Fruit fly (Drosophila melanogaster): Measurements from ENCODE around the gene CG31088.
A peak's percentile ranks its signal among the peaks of the same experiment; 100 is the strongest.

Gene CG31088

dm6 chr3R:15973488-15973975, 22.8 kb upstream of the CG31088 start:
- no peak for TF ChIP-seq CG17801 (GFP tag; optimal IDR thresholded peaks at IDR 0.05; ENCODE audit: partially characterized antibody)

dm6 chr3R:15972979-15973486, 22.3 kb upstream of the CG31088 start, which contains the start of gene Hel89B:
TSS of gene Hel89B (plus strand) at chr3R:15973298.
- TF ChIP-seq CG17801 (GFP tag; optimal IDR thresholded peaks at IDR 0.05; ENCODE audit: partially characterized antibody), result no peak

- TF ChIP-seq CG17801 (GFP tag; optimal IDR thresholded peaks at IDR 0.05; ENCODE audit: partially characterized antibody), result no peak
Measured at dm6 chr3R:15972298-15972978, 21.7 kb upstream of the CG31088 start, which contains the start of gene mor. TSS of gene mor (minus strand) at chr3R:15972913.

dm6 chr3R:15965169-15965568, 14.4 kb upstream of the CG31088 start, which contains the start of the genes CG32856 and Rbf2:
TSS of gene CG32856 (minus strand) at chr3R:15965351.
TSS of gene Rbf2 (plus strand) at chr3R:15965446.
- TF ChIP-seq CG17801 (GFP tag; optimal IDR thresholded peaks at IDR 0.05; ENCODE audit: partially characterized antibody), result peak; percentile 93

- TF ChIP-seq CG17801 (GFP tag; optimal IDR thresholded peaks at IDR 0.05; ENCODE audit: partially characterized antibody), result peak; percentile 61
Measured at dm6 chr3R:15963690-15964281, 13.0 kb upstream of the CG31088 start, which contains the start of the genes CG4287 and CG5516. TSS of gene CG4287 (minus strand) at chr3R:15963867. TSS of gene CG5516 (plus strand) at chr3R:15963884.

- TF ChIP-seq CG17801 (GFP tag; optimal IDR thresholded peaks at IDR 0.05; ENCODE audit: partially characterized antibody), result no peak
Measured at dm6 chr3R:15947605-15948004, 3.1 kb downstream of the CG31088 start.

- no peak for TF ChIP-seq CG17801 (GFP tag; optimal IDR thresholded peaks at IDR 0.05; ENCODE audit: partially characterized antibody)
Measured at dm6 chr3R:15937708-15938107, 13.0 kb downstream of the CG31088 start.

dm6 chr3R:15935538-15935937, 15.2 kb downstream of the CG31088 start:
- TF ChIP-seq CG17801 (GFP tag; optimal IDR thresholded peaks at IDR 0.05; ENCODE audit: partially characterized antibody), result no peak

dm6 chr3R:15934952-15935351, 15.8 kb downstream of the CG31088 start, which contains the start of gene Sap47:
TSS of gene Sap47 (plus strand) at chr3R:15935100.
- TF ChIP-seq CG17801 (GFP tag; optimal IDR thresholded peaks at IDR 0.05; ENCODE audit: partially characterized antibody), result no peak

- TF ChIP-seq CG17801 (GFP tag; optimal IDR thresholded peaks at IDR 0.05; ENCODE audit: partially characterized antibody), result no peak
Measured at dm6 chr3R:15933609-15934232, 17.0 kb downstream of the CG31088 start, which contains the start of the genes CG5478 and blp. TSS of gene CG5478 (minus strand) at chr3R:15933734. TSS of gene blp (plus strand) at chr3R:15933847.

dm6 chr3R:15930050-15930449, 20.7 kb downstream of the CG31088 start:
- no peak for TF ChIP-seq CG17801 (GFP tag; optimal IDR thresholded peaks at IDR 0.05; ENCODE audit: partially characterized antibody)

dm6 chr3R:15928127-15928526, 22.6 kb downstream of the CG31088 start:
- no peak for TF ChIP-seq CG17801 (GFP tag; optimal IDR thresholded peaks at IDR 0.05; ENCODE audit: partially characterized antibody)

- TF ChIP-seq CG17801 (GFP tag; optimal IDR thresholded peaks at IDR 0.05; ENCODE audit: partially characterized antibody), result no peak
Measured at dm6 chr3R:15927172-15927571, 23.6 kb downstream of the CG31088 start.

- no peak for TF ChIP-seq CG17801 (GFP tag; optimal IDR thresholded peaks at IDR 0.05; ENCODE audit: partially characterized antibody)
Measured at dm6 chr3R:15925939-15926338, 24.8 kb downstream of the CG31088 start.

- TF ChIP-seq CG17801 (GFP tag; optimal IDR thresholded peaks at IDR 0.05; ENCODE audit: partially characterized antibody), result no peak
Measured at dm6 chr3R:15925329-15925728, 25.4 kb downstream of the CG31088 start, which contains the start of gene CG34276. TSS of gene CG34276 (plus strand) at chr3R:15925629.
